Fruit fly (Drosophila melanogaster) whole organism, prepupa: ENCODE results near the gene CG2321.

ENCODE experiments used
- Blimp-1 ChIP-seq: fragments of 200-800 bp; sonication (Bioruptor generic); optimal IDR thresholded peaks from 3 replicates; lab custom pipeline; 2017; ENCODE audit warnings: missing biosample characterization, missing genetic modification characterization, mild to moderate bottlenecking, moderate library complexity, missing genetic modification reagents
- CG10631 ChIP-seq: fragments of 200-800 bp; sonication (Bioruptor generic); optimal IDR thresholded peaks from 2 replicates; lab custom pipeline; 2016; ENCODE audit warnings: missing biosample characterization, missing genetic modification characterization
- CG11294 ChIP-seq: fragments of 200-800 bp; sonication (Bioruptor generic); IDR thresholded peaks from 2 replicates; pipeline ENCODE4 v1.3.6; 2022; ENCODE audit warnings: missing biosample characterization, missing genetic modification characterization
- CG11762 ChIP-seq: fragments of 200-800 bp; sonication (Bioruptor generic); optimal IDR thresholded peaks from 3 replicates; lab custom pipeline; 2016; ENCODE audit warnings: missing biosample characterization, missing genetic modification characterization; ENCODE audit not compliant: insufficient read depth
- CG11902 ChIP-seq: fragments of 200-800 bp; sonication (Bioruptor generic); optimal IDR thresholded peaks from 3 replicates; lab custom pipeline; 2016; ENCODE audit warnings: missing biosample characterization, missing genetic modification characterization
- CG15336 ChIP-seq: fragments of 200-800 bp; sonication (Bioruptor generic); IDR thresholded peaks from 2 replicates; pipeline ENCODE4 v1.3.6; 2022; ENCODE audit warnings: missing biosample characterization, missing genetic modification characterization
- CG1621 ChIP-seq: fragments of 200-800 bp; sonication (Bioruptor generic); optimal IDR thresholded peaks from 3 replicates; lab custom pipeline; 2018; ENCODE audit warnings: missing biosample characterization, mild to moderate bottlenecking, missing genetic modification characterization
- CG16779 ChIP-seq: fragments of 200-800 bp; sonication (Bioruptor generic); optimal IDR thresholded peaks from 3 replicates; lab custom pipeline; 2017; ENCODE audit warnings: missing biosample characterization, mild to moderate bottlenecking, missing genetic modification characterization
- CG3032 ChIP-seq: fragments of 200-800 bp; optimal IDR thresholded peaks from 2 replicates; lab custom pipeline; 2019; ENCODE audit warnings: missing biosample characterization, mild to moderate bottlenecking, missing genetic modification characterization, moderate library complexity
- CG31627 ChIP-seq: fragments of 200-800 bp; sonication (Bioruptor generic); optimal IDR thresholded peaks from 3 replicates; lab custom pipeline; 2016; ENCODE audit warnings: missing biosample characterization, missing genetic modification characterization
- CG32006 ChIP-seq: fragments of 200-800 bp; sonication (Bioruptor generic); optimal IDR thresholded peaks from 3 replicates; lab custom pipeline; 2017; ENCODE audit warnings: missing biosample characterization, mild to moderate bottlenecking, missing genetic modification characterization
- CG34406 ChIP-seq: fragments of 200-800 bp; sonication (Bioruptor generic); optimal IDR thresholded peaks from 3 replicates; lab custom pipeline; 2016; ENCODE audit warnings: missing biosample characterization, missing genetic modification characterization
- CG3919 ChIP-seq: fragments of 200-800 bp; sonication (Bioruptor generic); optimal IDR thresholded peaks from 3 replicates; lab custom pipeline; 2016; ENCODE audit warnings: missing biosample characterization, missing genetic modification characterization
- CG4318 ChIP-seq: fragments of 200-800 bp; sonication (Bioruptor generic); optimal IDR thresholded peaks from 3 replicates; lab custom pipeline; 2017; ENCODE audit warnings: missing biosample characterization, mild to moderate bottlenecking, missing genetic modification characterization
- CG6163 ChIP-seq: fragments of 200-800 bp; sonication (Bioruptor generic); IDR thresholded peaks from 3 replicates; pipeline ENCODE4 v1.3.6; 2022; ENCODE audit warnings: missing biosample characterization, missing genetic modification characterization
- CG6792 ChIP-seq: fragments of 200-800 bp; sonication (Bioruptor generic); optimal IDR thresholded peaks from 3 replicates; lab custom pipeline; 2016; ENCODE audit warnings: missing biosample characterization, missing genetic modification characterization
- CG6808 ChIP-seq: fragments of 200-800 bp; sonication (Bioruptor generic); optimal IDR thresholded peaks from 3 replicates; lab custom pipeline; 2017; ENCODE audit warnings: missing biosample characterization, missing genetic modification characterization, mild to moderate bottlenecking, moderate library complexity, missing genetic modification reagents
- CG6854 ChIP-seq: fragments of 200-800 bp; sonication (Bioruptor generic); optimal IDR thresholded peaks from 2 replicates; lab custom pipeline; 2017; ENCODE audit warnings: missing biosample characterization, mild to moderate bottlenecking, missing genetic modification characterization
- CG7368 ChIP-seq: fragments of 200-800 bp; sonication (Bioruptor generic); optimal IDR thresholded peaks from 3 replicates; lab custom pipeline; 2016; ENCODE audit warnings: missing biosample characterization, missing genetic modification characterization
- CG8319 ChIP-seq: fragments of 200-800 bp; sonication (Bioruptor generic); optimal IDR thresholded peaks from 3 replicates; lab custom pipeline; 2016; ENCODE audit warnings: missing biosample characterization, missing genetic modification characterization
- Eip75B ChIP-seq: fragments of 200-800 bp; sonication (Bioruptor generic); optimal IDR thresholded peaks from 3 replicates; lab custom pipeline; 2016; ENCODE audit warnings: missing biosample characterization, missing genetic modification characterization
- Eip78C ChIP-seq: fragments of 200-800 bp; sonication (Bioruptor generic); peaks from one replicate; lab custom pipeline; 2016; ENCODE audit warnings: missing biosample characterization, missing genetic modification characterization
- Ets21C ChIP-seq: fragments of 200-800 bp; sonication (Bioruptor generic); optimal IDR thresholded peaks from 3 replicates; lab custom pipeline; 2016; ENCODE audit warnings: missing biosample characterization, missing genetic modification characterization
- Ets96B ChIP-seq: fragments of 200-800 bp; optimal IDR thresholded peaks from 2 replicates; lab custom pipeline; 2019; ENCODE audit warnings: missing biosample characterization, mild to moderate bottlenecking, missing genetic modification characterization, moderate library complexity
- Gug ChIP-seq: fragments of 200-800 bp; sonication (Bioruptor generic); IDR thresholded peaks from 2 replicates; pipeline ENCODE4 v1.3.6; 2022; ENCODE audit warnings: missing biosample characterization, missing genetic modification characterization
- Hr38 ChIP-seq: sonication (Bioruptor generic); optimal IDR thresholded peaks from 2 replicates; lab custom pipeline; 2016; ENCODE audit warnings: missing biosample characterization, missing genetic modification characterization
- Hr39 ChIP-seq: fragments of 200-800 bp; sonication (Bioruptor generic); optimal IDR thresholded peaks from 2 replicates; lab custom pipeline; 2016; ENCODE audit warnings: missing biosample characterization, missing genetic modification characterization
- Hr4 ChIP-seq: fragments of 200-800 bp; sonication (Bioruptor generic); optimal IDR thresholded peaks from 3 replicates; lab custom pipeline; 2016; ENCODE audit warnings: missing biosample characterization, missing genetic modification characterization
- Met ChIP-seq: fragments of 200-800 bp; sonication (Bioruptor generic); optimal IDR thresholded peaks from 3 replicates; lab custom pipeline; 2016; ENCODE audit warnings: missing biosample characterization, missing genetic modification characterization
- Smox ChIP-seq: fragments of 200-800 bp; sonication (Bioruptor generic); optimal IDR thresholded peaks from 3 replicates; lab custom pipeline; 2016; ENCODE audit warnings: missing biosample characterization, missing genetic modification characterization
- Sox102F ChIP-seq: fragments of 200-800 bp; sonication (Bioruptor generic); optimal IDR thresholded peaks from 2 replicates; lab custom pipeline; 2016; ENCODE audit warnings: missing biosample characterization, mild to moderate bottlenecking, missing genetic modification characterization
- Sox15 ChIP-seq: fragments of 200-800 bp; sonication (Bioruptor generic); optimal IDR thresholded peaks from 3 replicates; lab custom pipeline; 2016; ENCODE audit warnings: missing biosample characterization, missing genetic modification characterization
- achi ChIP-seq: fragments of 200-800 bp; sonication (Bioruptor generic); optimal IDR thresholded peaks from 3 replicates; lab custom pipeline; 2016; ENCODE audit warnings: missing biosample characterization, missing genetic modification characterization
- acj6 ChIP-seq: fragments of 200-800 bp; sonication (Bioruptor generic); optimal IDR thresholded peaks from 3 replicates; lab custom pipeline; 2016; ENCODE audit warnings: missing biosample characterization, missing genetic modification characterization
- cyc ChIP-seq: fragments of 200-800 bp; sonication (Bioruptor generic); optimal IDR thresholded peaks from 3 replicates; lab custom pipeline; 2016; ENCODE audit warnings: missing biosample characterization, missing genetic modification characterization
- eg ChIP-seq: fragments of 200-800 bp; sonication (Bioruptor generic); IDR thresholded peaks from 3 replicates; pipeline ENCODE4 v1.3.6; 2022; ENCODE audit warnings: missing biosample characterization, missing genetic modification characterization
- esn ChIP-seq: fragments of 200-800 bp; sonication (Bioruptor generic); optimal IDR thresholded peaks from 2 replicates; lab custom pipeline; 2016; ENCODE audit warnings: missing biosample characterization, mild to moderate bottlenecking, missing genetic modification characterization, moderate library complexity
- fd59A ChIP-seq: fragments of 200-800 bp; sonication (Bioruptor generic); optimal IDR thresholded peaks from 2 replicates; lab custom pipeline; 2017; ENCODE audit warnings: missing biosample characterization, mild to moderate bottlenecking, missing genetic modification characterization, missing genetic modification reagents
- fd85E ChIP-seq: fragments of 200-800 bp; sonication (Bioruptor generic); optimal IDR thresholded peaks from 3 replicates; lab custom pipeline; 2016; ENCODE audit warnings: missing biosample characterization, missing genetic modification characterization
- lz ChIP-seq: fragments of 200-800 bp; sonication (Bioruptor generic); optimal IDR thresholded peaks from 3 replicates; lab custom pipeline; 2016; ENCODE audit warnings: missing biosample characterization, missing genetic modification characterization
- net ChIP-seq: fragments of 200-800 bp; sonication (Bioruptor generic); optimal IDR thresholded peaks from 3 replicates; lab custom pipeline; 2016; ENCODE audit warnings: missing biosample characterization, missing genetic modification characterization
- salr ChIP-seq, 2 experiments: fragments of 200-800 bp; sonication (Bioruptor generic); optimal IDR thresholded peaks; 3 replicates each; lab custom pipeline; 2016 to 2018; ENCODE audit warnings: missing biosample characterization in 2 of 2, missing genetic modification characterization in 2 of 2, mild to moderate bottlenecking in 1 of 2
- spab ChIP-seq: fragments of 200-800 bp; sonication (Bioruptor generic); optimal IDR thresholded peaks from 2 replicates; lab custom pipeline; 2017; ENCODE audit warnings: missing biosample characterization, mild to moderate bottlenecking, missing genetic modification characterization, missing genetic modification reagents
- ss ChIP-seq, 2 experiments: fragments of 200-800 bp; sonication (Bioruptor generic); optimal IDR thresholded peaks; 2 replicates in 1 of 2; 3 replicates in 1 of 2; lab custom pipeline; 2017 to 2018; ENCODE audit warnings: mild to moderate bottlenecking in 2 of 2, missing biosample characterization in 2 of 2, missing genetic modification characterization in 2 of 2, moderate library complexity in 1 of 2
- svp ChIP-seq: fragments of 200-800 bp; sonication (Bioruptor generic); peaks from one replicate; lab custom pipeline; 2016; ENCODE audit warnings: missing biosample characterization, missing genetic modification characterization
- vri ChIP-seq: fragments of 200-800 bp; sonication (Bioruptor generic); optimal IDR thresholded peaks from 3 replicates; lab custom pipeline; 2016; ENCODE audit warnings: missing biosample characterization, mild to moderate bottlenecking, missing genetic modification characterization

Gene CG2321

DNA sequence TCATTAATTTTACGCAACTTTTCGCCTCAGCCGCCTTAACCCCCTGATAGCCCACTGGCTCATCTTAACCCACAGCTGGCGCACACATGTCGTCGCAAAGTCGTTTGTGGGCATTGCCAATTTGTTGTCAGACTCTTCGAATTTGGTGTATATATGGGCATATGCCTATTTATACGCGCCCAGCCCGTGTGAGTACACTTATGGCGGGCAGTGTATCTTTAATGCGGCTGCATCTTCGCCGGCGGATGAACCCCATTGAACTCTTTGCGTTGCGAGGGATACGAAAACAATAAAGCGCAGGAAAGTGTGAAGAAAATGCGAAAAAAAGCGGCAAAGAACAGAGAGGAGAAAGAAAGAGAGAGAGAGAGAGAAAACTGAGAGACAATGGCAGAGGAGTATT is 28.0 kb downstream of the CG2321 start (continued):
- TF ChIP-seq achi (GFP tag; lab: Kevin White, UChicago) (peak; percentile 21), Hr4 (no peak), CG32006 (GFP tag; lab: Kevin White, UChicago) (peak; percentile 28), Smox (GFP tag; lab: Kevin White, UChicago) (peak; percentile 41), Hr39 (GFP tag; lab: Kevin White, UChicago) (peak; percentile 54), CG4318 (GFP tag; lab: Kevin White, UChicago) (no peak), CG1621 (tag; lab: Kevin White, UChicago) (peak; percentile 27), net (GFP tag; lab: Kevin White, UChicago) (peak; percentile 20), Blimp-1 (no peak), CG6854 (no peak), Hr38 (no peak), svp (peak; percentile 90), CG11294 (GFP tag; lab: Robert Waterston, UW) (no peak), Sox102F (GFP tag; lab: Kevin White, UChicago) (peak; percentile 30)

DNA sequence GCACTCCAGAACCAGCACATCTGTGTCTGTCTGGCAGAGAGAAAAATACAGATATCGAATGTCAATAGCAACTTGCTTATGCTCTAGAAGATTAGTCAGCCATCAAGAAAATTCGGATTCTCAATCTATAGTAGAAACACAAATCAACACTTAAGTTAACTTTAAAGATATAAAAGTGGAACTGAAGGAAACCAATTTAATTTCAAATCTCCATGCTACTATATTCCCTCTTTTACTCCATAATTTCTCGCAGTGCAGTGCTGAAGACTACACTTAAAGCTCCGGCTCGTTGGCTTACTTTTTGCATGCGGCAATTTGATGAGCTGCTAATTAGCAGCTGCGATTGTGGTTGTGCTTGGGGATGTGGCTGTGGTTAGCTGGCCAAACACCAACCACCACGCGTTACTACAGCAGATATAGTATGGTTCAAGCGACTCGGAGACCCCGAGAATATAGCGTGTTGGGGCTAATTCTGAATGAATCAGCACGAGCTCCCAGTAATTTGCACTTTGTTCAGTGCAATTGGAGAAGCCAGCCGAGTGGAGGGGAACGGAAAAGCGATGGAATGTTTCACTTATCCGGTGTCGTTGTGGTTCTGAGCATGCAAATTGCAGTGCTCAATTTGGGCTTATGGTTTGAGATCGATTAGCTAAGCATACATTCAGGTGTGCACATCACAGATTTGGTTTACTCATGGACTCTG is 28.7 kb downstream of the CG2321 start:
- TF ChIP-seq CG3032 (tag; lab: Kevin White, UChicago), result peak; percentile 78
- peak; percentile 22; the same call in 1 of the 3 replicates for TF ChIP-seq eg
- TF ChIP-seq CG6854, result no peak
- no peak for TF ChIP-seq vri (GFP tag; lab: Kevin White, UChicago)
- TF ChIP-seq Ets96B, result peak; percentile 55
- no peak for TF ChIP-seq cyc (GFP tag; lab: Kevin White, UChicago)
- peak; percentile 26 for TF ChIP-seq CG6808 (GFP tag; lab: Kevin White, UChicago)
- peak; percentile 46 for TF ChIP-seq Eip78C (GFP tag; lab: Kevin White, UChicago)
- no peak for TF ChIP-seq CG1621 (tag; lab: Kevin White, UChicago)
- TF ChIP-seq fd59A (GFP tag; lab: Kevin White, UChicago), result peak; percentile 17
- peak; percentile 8 for TF ChIP-seq esn (GFP tag; lab: Kevin White, UChicago)
- peak; percentile 0 for TF ChIP-seq achi (GFP tag; lab: Kevin White, UChicago)
- TF ChIP-seq spab (GFP tag; lab: Kevin White, UChicago), result no peak
- no peak for TF ChIP-seq CG34406
- TF ChIP-seq CG10631 (GFP tag; lab: Kevin White, UChicago), result peak; percentile 56
- TF ChIP-seq CG11902 (GFP tag; lab: Kevin White, UChicago), result no peak
- TF ChIP-seq svp, result no peak
- peak; percentile 24 for TF ChIP-seq CG6792 (GFP tag; lab: Kevin White, UChicago)
- TF ChIP-seq lz (GFP tag; lab: Kevin White, UChicago), result peak; percentile 5
- peak; percentile 73 for TF ChIP-seq Gug (GFP tag; lab: Robert Waterston, UW)
- peak; percentile 18 for TF ChIP-seq acj6 (GFP tag; lab: Kevin White, UChicago)
- peak; percentile 13 for TF ChIP-seq Hr4
- peak; percentile 30 for TF ChIP-seq Eip75B (GFP tag; lab: Kevin White, UChicago)
- peak; percentile 29 for TF ChIP-seq CG32006 (GFP tag; lab: Kevin White, UChicago)
- TF ChIP-seq CG15336, result 0 out of 2 replicates have a peak, but pooled peaks have one; percentile 16
- peak; percentile 35 to 42 for TF ChIP-seq ss (GFP tag; optimal IDR thresholded peaks at IDR 0.05; lab: Kevin White, UChicago)
- TF ChIP-seq CG6163, result peak; percentile 46; the same call in 1 of the 3 replicates

- TF ChIP-seq CG16779 (tag; lab: Kevin White, UChicago) (no peak), CG7368 (GFP tag; lab: Kevin White, UChicago) (no peak), fd59A (GFP tag; lab: Kevin White, UChicago) (no peak), lz (GFP tag; lab: Kevin White, UChicago) (peak; percentile 64), Eip78C (GFP tag; lab: Kevin White, UChicago) (peak; percentile 77), ss (GFP tag; optimal IDR thresholded peaks at IDR 0.05; lab: Kevin White, UChicago) (no peak), CG10631 (GFP tag; lab: Kevin White, UChicago) (peak; percentile 59), Sox15 (peak; percentile 15), vri (GFP tag; lab: Kevin White, UChicago) (no peak), Smox (GFP tag; lab: Kevin White, UChicago) (no peak), CG8319 (GFP tag; lab: Kevin White, UChicago) (no peak), Ets21C (peak; percentile 33), Met (GFP tag; lab: Kevin White, UChicago) (peak; percentile 58), CG3919 (GFP tag; lab: Kevin White, UChicago) (peak; percentile 48), svp (peak; percentile 78), CG11762 (GFP tag; lab: Kevin White, UChicago) (no peak), Blimp-1 (no peak), fd85E (GFP tag; lab: Kevin White, UChicago) (no peak), salr (GFP tag; optimal IDR thresholded peaks at IDR 0.05; lab: Kevin White, UChicago) (peak in 1 of 2 experiments; percentile 65), cyc (GFP tag; lab: Kevin White, UChicago) (peak; percentile 36), CG31627 (GFP tag; lab: Kevin White, UChicago) (peak; percentile 55), esn (GFP tag; lab: Kevin White, UChicago) (peak; percentile 61)
Observed at dm6 chr3R:29458689-29459136, 30.4 kb downstream of the CG2321 start.
